Worm (Caenorhabditis elegans) whole organism, L3 larva: ENCODE data around the gene nhr-114.

Experiments used
- ama-1 ChIP-seq: fragments of 150-350 bp; optimal IDR thresholded peaks from 2 replicates; lab custom pipeline; 2018
- ceh-82 ChIP-seq: fragments of 150-350 bp; optimal IDR thresholded peaks from 2 replicates; lab custom pipeline; 2014; ENCODE audit warnings: missing biosample characterization, missing genetic modification characterization
- elt-2 ChIP-seq: sonication (generic microtip); optimal IDR thresholded peaks from 2 replicates; lab custom pipeline; 2016; ENCODE audit warnings: missing genetic modification reagents, mild to moderate bottlenecking, missing genetic modification characterization, missing compliant biosample characterization
- jun-1 ChIP-seq: fragments of 150-350 bp; optimal IDR thresholded peaks from 2 replicates; lab custom pipeline; 2014; ENCODE audit warnings: missing biosample characterization, missing genetic modification reagents, missing genetic modification characterization
- lin-39 ChIP-seq: fragments of 150-350 bp; optimal IDR thresholded peaks from 2 replicates; lab custom pipeline; 2018; ENCODE audit warnings: missing biosample characterization, missing genetic modification reagents, missing genetic modification characterization
- nhr-23 ChIP-seq: fragments of 150-350 bp; optimal IDR thresholded peaks from 2 replicates; lab custom pipeline; 2014; ENCODE audit warnings: missing biosample characterization, missing genetic modification reagents, missing genetic modification characterization
- nhr-237 ChIP-seq: fragments of 150-350 bp; optimal IDR thresholded peaks from 2 replicates; lab custom pipeline; 2014; ENCODE audit warnings: missing biosample characterization, missing genetic modification characterization
- pha-4 ChIP-seq: fragments of 150-350 bp; optimal IDR thresholded peaks from 2 replicates; lab custom pipeline; 2014; ENCODE audit warnings: missing biosample characterization, missing genetic modification reagents, missing genetic modification characterization
- snpc-4 ChIP-seq: fragments of 150-350 bp; optimal IDR thresholded peaks from 2 replicates; lab custom pipeline; 2014; ENCODE audit warnings: missing biosample characterization, missing genetic modification characterization
- zag-1 ChIP-seq: fragments of 150-350 bp; optimal IDR thresholded peaks from 2 replicates; lab custom pipeline; 2014; ENCODE audit warnings: missing biosample characterization, missing genetic modification characterization
- ztf-11 ChIP-seq: fragments of 150-350 bp; optimal IDR thresholded peaks from 2 replicates; lab custom pipeline; 2014; ENCODE audit warnings: missing biosample characterization, missing genetic modification characterization

DNA sequence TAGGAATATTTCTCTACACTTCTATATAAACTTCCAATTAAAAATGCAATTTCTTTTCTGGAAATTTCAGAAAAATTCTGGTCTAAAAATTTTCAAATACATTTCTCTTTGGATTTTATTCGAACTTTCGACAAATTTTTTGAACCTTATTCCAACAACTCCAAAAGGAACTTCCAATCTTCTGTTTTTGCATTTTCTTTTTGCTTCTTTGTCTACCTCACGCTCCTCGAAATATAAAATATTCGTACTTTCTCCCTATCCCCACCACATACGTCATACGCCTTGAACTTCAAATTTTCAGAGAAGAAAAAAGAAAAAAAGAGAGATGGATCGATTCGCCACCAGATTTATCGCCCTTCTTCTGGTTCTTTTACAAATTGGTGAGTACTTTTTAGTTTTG lies 32.3 kb downstream of the nhr-114 start, which contains the start of gene nlp-9:
- no peak for TF ChIP-seq nhr-23
- no peak for TF ChIP-seq elt-2 (tag; lab: Kevin White, UChicago)
- TF ChIP-seq nhr-237 (tag; lab: Kevin White, UChicago): no peak
- no peak for TF ChIP-seq ceh-82
- TF ChIP-seq lin-39 (tag; lab: Kevin White, UChicago): no peak
- TF ChIP-seq ztf-11: no peak
- TF ChIP-seq ama-1 (lab: Kevin White, UChicago): no peak
- no peak for TF ChIP-seq pha-4 (tag; lab: Kevin White, UChicago)
- TF ChIP-seq jun-1: no peak
- TF ChIP-seq zag-1 (tag; lab: Kevin White, UChicago): no peak
- no peak for TF ChIP-seq snpc-4 (tag; lab: Kevin White, UChicago)
